Worm (Caenorhabditis elegans): ENCODE results near the gene R13H9.6.

DNA sequence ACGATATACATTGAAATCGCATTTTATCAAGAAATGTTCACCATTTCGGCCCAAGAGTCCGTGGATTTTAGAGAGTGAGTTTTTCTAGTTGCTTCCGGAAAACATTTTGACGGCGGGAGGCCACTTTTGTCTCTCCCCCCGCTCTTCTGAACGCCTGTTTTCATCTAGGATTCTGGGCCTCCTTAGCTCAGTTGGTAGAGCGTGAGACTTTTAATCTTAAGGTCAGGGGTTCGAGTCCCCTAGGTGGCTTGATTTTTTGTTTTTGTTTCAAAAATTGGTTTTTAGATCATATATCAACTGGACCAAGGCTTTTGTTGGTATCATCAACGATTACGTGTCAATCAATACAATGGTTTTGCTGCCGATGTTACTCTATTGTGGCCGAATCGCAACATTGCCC, 29.7 kb downstream of the R13H9.6 start:
- no peak for TF ChIP-seq nhr-12 (tag; optimal IDR thresholded peaks at IDR 0.05)
- TF ChIP-seq unc-62 (GFP tag; optimal IDR thresholded peaks at IDR 0.05) = no peak
- TF ChIP-seq lin-13 (GFP tag; optimal IDR thresholded peaks at IDR 0.05) = no peak
- no peak for TF ChIP-seq ZK546.5 (tag; optimal IDR thresholded peaks at IDR 0.05)
- TF ChIP-seq aly-2 (tag; optimal IDR thresholded peaks at IDR 0.05) = no peak
- TF ChIP-seq elt-3 (tag; optimal IDR thresholded peaks at IDR 0.05) = no peak
- TF ChIP-seq dmd-4 (tag; optimal IDR thresholded peaks at IDR 0.05) = no peak
- TF ChIP-seq ceh-82 (tag; optimal IDR thresholded peaks at IDR 0.05) = no peak
- no peak for TF ChIP-seq nhr-237 (tag; optimal IDR thresholded peaks at IDR 0.05)
- no peak for TF ChIP-seq snpc-4 (tag; optimal IDR thresholded peaks at IDR 0.05)
- no peak for TF ChIP-seq mab-5 (tag; optimal IDR thresholded peaks at IDR 0.05)
- no peak for TF ChIP-seq nhr-77 (tag; optimal IDR thresholded peaks at IDR 0.05)
